Fruit fly (Drosophila melanogaster) whole organism, embryonic: ENCODE measurements around the gene shf.

Experiments
- ATbp ChIP-seq: fragments of 200-800 bp; sonication (Bioruptor generic); optimal IDR thresholded peaks from 2 replicates; lab custom pipeline; 2017; ENCODE audit warnings: missing biosample characterization, mild to moderate bottlenecking, missing genetic modification characterization, missing genetic modification reagents
- Awh ChIP-seq: fragments of 200-800 bp; sonication (Bioruptor generic); IDR thresholded peaks from 2 replicates; pipeline ENCODE4, ENCODE4 v1.3.6; 2022; ENCODE audit warnings: missing biosample characterization, missing genetic modification characterization
- Blimp-1 ChIP-seq: fragments of 200-800 bp; sonication (Bioruptor generic); optimal IDR thresholded peaks from 3 replicates; lab custom pipeline; 2018; ENCODE audit warnings: missing biosample characterization, missing genetic modification characterization, mild to moderate bottlenecking, moderate library complexity, missing genetic modification reagents
- CG10147 ChIP-seq: fragments of 200-800 bp; sonication (Bioruptor generic); optimal IDR thresholded peaks from 2 replicates; lab custom pipeline; 2019; ENCODE audit warnings: missing biosample characterization, mild to moderate bottlenecking, missing genetic modification characterization, moderate library complexity
- CG11723 ChIP-seq: fragments of 200-800 bp; sonication (Bioruptor generic); optimal IDR thresholded peaks from 2 replicates; lab custom pipeline; 2017; ENCODE audit warnings: missing biosample characterization, mild to moderate bottlenecking, missing genetic modification characterization
- CG12104 ChIP-seq: fragments of 200-800 bp; sonication (Bioruptor generic); optimal IDR thresholded peaks from 3 replicates; lab custom pipeline; 2016; ENCODE audit warnings: missing biosample characterization, missing genetic modification characterization
- CG14860 ChIP-seq: fragments of 200-800 bp; sonication (Bioruptor generic); IDR thresholded peaks from 3 replicates; pipeline ENCODE4 v1.3.6; 2022; ENCODE audit warnings: missing biosample characterization, missing genetic modification characterization; ENCODE audit not compliant: partially characterized antibody
- CG15073 ChIP-seq: fragments of 200-800 bp; sonication (Bioruptor generic); optimal IDR thresholded peaks from 2 replicates; lab custom pipeline; 2016; ENCODE audit warnings: missing biosample characterization, missing genetic modification characterization
- CG15269 ChIP-seq: fragments of 200-800 bp; sonication (Bioruptor generic); optimal IDR thresholded peaks from 2 replicates; lab custom pipeline; 2018; ENCODE audit warnings: missing biosample characterization, mild to moderate bottlenecking, missing genetic modification characterization, moderate library complexity
- CG1832 ChIP-seq: fragments of 200-800 bp; sonication (Bioruptor generic); optimal IDR thresholded peaks from 2 replicates; lab custom pipeline; 2017; ENCODE audit warnings: missing biosample characterization, mild to moderate bottlenecking, missing genetic modification characterization, inconsistent platforms
- CG30403 ChIP-seq: fragments of 200-800 bp; sonication (Bioruptor generic); optimal IDR thresholded peaks from 3 replicates; lab custom pipeline; 2016; ENCODE audit warnings: missing biosample characterization, missing genetic modification characterization
- CG30431 ChIP-seq: fragments of 200-800 bp; sonication (Bioruptor generic); optimal IDR thresholded peaks from 2 replicates; lab custom pipeline; 2017; ENCODE audit warnings: missing biosample characterization, missing genetic modification characterization
- CG31365 ChIP-seq: fragments of 200-800 bp; sonication (Bioruptor generic); optimal IDR thresholded peaks from 2 replicates; lab custom pipeline; 2018; ENCODE audit warnings: missing biosample characterization, mild to moderate bottlenecking, missing genetic modification characterization
- CG33213 ChIP-seq: fragments of 200-800 bp; sonication (Bioruptor generic); optimal IDR thresholded peaks from 3 replicates; lab custom pipeline; 2016; ENCODE audit warnings: missing biosample characterization, missing genetic modification characterization
- CG34376 ChIP-seq: fragments of 200-800 bp; sonication (Bioruptor generic); optimal IDR thresholded peaks from 2 replicates; lab custom pipeline; 2018; ENCODE audit warnings: missing biosample characterization, mild to moderate bottlenecking, missing genetic modification characterization
- CG34422 ChIP-seq: fragments of 200-800 bp; sonication (Bioruptor generic); IDR thresholded peaks from 3 replicates; pipeline ENCODE4 v1.3.6; 2022; ENCODE audit warnings: missing biosample characterization, missing genetic modification characterization
- CG3995 ChIP-seq: fragments of 200-800 bp; sonication (Bioruptor generic); optimal IDR thresholded peaks from 3 replicates; lab custom pipeline; 2016; ENCODE audit warnings: missing biosample characterization, missing genetic modification characterization
- CG42726 ChIP-seq: fragments of 200-800 bp; sonication (Bioruptor generic); IDR thresholded peaks from 2 replicates; pipeline ENCODE4 v1.3.6; 2022; ENCODE audit warnings: missing biosample characterization, missing genetic modification characterization; ENCODE audit not compliant: partially characterized antibody
- CG4424 ChIP-seq: fragments of 200-800 bp; sonication (Bioruptor generic); optimal IDR thresholded peaks from 3 replicates; lab custom pipeline; 2016; ENCODE audit warnings: missing biosample characterization, missing genetic modification characterization
- CG6791 ChIP-seq: fragments of 200-800 bp; sonication (Bioruptor generic); IDR thresholded peaks from 3 replicates; pipeline ENCODE4 v1.3.6; 2022; ENCODE audit warnings: missing biosample characterization, missing genetic modification characterization; ENCODE audit not compliant: partially characterized antibody
- CG6854 ChIP-seq: fragments of 200-800 bp; sonication (Bioruptor generic); optimal IDR thresholded peaks from 3 replicates; lab custom pipeline; 2017; ENCODE audit warnings: missing biosample characterization, mild to moderate bottlenecking, missing genetic modification characterization
- CG7357 ChIP-seq: fragments of 200-800 bp; sonication (Bioruptor generic); IDR thresholded peaks from 3 replicates; pipeline ENCODE4 v1.3.6; 2022; ENCODE audit warnings: missing biosample characterization, missing genetic modification characterization
- CG9437 ChIP-seq: fragments of 200-800 bp; sonication (Bioruptor generic); optimal IDR thresholded peaks from 2 replicates; lab custom pipeline; 2018; ENCODE audit warnings: missing biosample characterization, mild to moderate bottlenecking, missing genetic modification characterization
- CkIIα-i1 ChIP-seq: fragments of 200-800 bp; sonication (Bioruptor generic); IDR thresholded peaks from 2 replicates; pipeline ENCODE4 v1.3.6; 2022; ENCODE audit warnings: missing biosample characterization, missing genetic modification characterization
- CoRest ChIP-seq: fragments of 200-800 bp; sonication (Bioruptor generic); optimal IDR thresholded peaks from 3 replicates; lab custom pipeline; 2018; ENCODE audit warnings: missing biosample characterization, mild to moderate bottlenecking, missing genetic modification characterization, moderate library complexity
- D ChIP-seq, 2 experiments: fragments of 200-800 bp in 1 of 2; fragments of >200 bp in 1 of 2; sonication (Bioruptor generic) in 1 of 2; optimal IDR thresholded peaks; 2 replicates in 1 of 2; 3 replicates in 1 of 2; lab custom pipeline; 2017; ENCODE audit warnings: mild to moderate bottlenecking in 1 of 2, missing biosample characterization in 1 of 2, missing genetic modification characterization in 1 of 2, missing genetic modification reagents in 1 of 2
- E2f1 ChIP-seq: fragments of 200-800 bp; sonication (Bioruptor generic); IDR thresholded peaks from 2 replicates; pipeline ENCODE4 v1.3.6; 2022; ENCODE audit warnings: missing biosample characterization, missing genetic modification characterization
- E2f2 ChIP-seq: fragments of 200-800 bp; sonication (Bioruptor generic); IDR thresholded peaks from 2 replicates; pipeline ENCODE4 v1.3.6; 2022; ENCODE audit warnings: missing biosample characterization, missing genetic modification characterization
- HHEX ChIP-seq: fragments of 200-800 bp; sonication (Bioruptor generic); optimal IDR thresholded peaks from 3 replicates; lab custom pipeline; 2017; ENCODE audit warnings: missing biosample characterization, mild to moderate bottlenecking, missing genetic modification characterization, missing genetic modification reagents
- Nf-YB ChIP-seq: fragments of 200-800 bp; sonication (Bioruptor generic); optimal IDR thresholded peaks from 3 replicates; lab custom pipeline; 2019; ENCODE audit warnings: missing biosample characterization, mild to moderate bottlenecking, missing genetic modification characterization, moderate library complexity
- Poxn ChIP-seq: fragments of 200-800 bp; sonication (Bioruptor generic); IDR thresholded peaks from 2 replicates; pipeline ENCODE4 v1.3.6; 2022; ENCODE audit warnings: missing biosample characterization, missing genetic modification characterization
- Usf ChIP-seq: fragments of 200-800 bp; sonication (Bioruptor generic); optimal IDR thresholded peaks from 2 replicates; lab custom pipeline; 2017; ENCODE audit warnings: missing genotype, missing biosample characterization, missing genetic modification characterization
- amos ChIP-seq: fragments of 200-800 bp; sonication (Bioruptor generic); IDR thresholded peaks from 2 replicates; pipeline ENCODE4 v1.3.6; 2022; ENCODE audit warnings: missing biosample characterization, missing genetic modification characterization; ENCODE audit not compliant: partially characterized antibody
- btn ChIP-seq: fragments of 200-800 bp; sonication (Bioruptor generic); optimal IDR thresholded peaks from 2 replicates; lab custom pipeline; 2016; ENCODE audit warnings: missing biosample characterization, missing genetic modification characterization
- corto ChIP-seq: fragments of 200-800 bp; sonication (Bioruptor generic); optimal IDR thresholded peaks from 2 replicates; lab custom pipeline; 2016; ENCODE audit warnings: missing biosample characterization, mild to moderate bottlenecking, missing genetic modification characterization, moderate library complexity
- croc ChIP-seq: fragments of 200-800 bp; sonication (Bioruptor generic); conservative IDR thresholded peaks from 3 replicates; pipeline ENCODE4 v1.3.6; 2022; ENCODE audit warnings: missing biosample characterization, missing genetic modification characterization
- da ChIP-seq: fragments of 200-800 bp; sonication (Bioruptor generic); optimal IDR thresholded peaks from 2 replicates; lab custom pipeline; 2016; ENCODE audit warnings: missing biosample characterization, missing genetic modification characterization
- dan ChIP-seq: fragments of 200-800 bp; sonication (Bioruptor generic); IDR thresholded peaks from 2 replicates; pipeline ENCODE4 v1.3.6; 2022; ENCODE audit warnings: missing biosample characterization, missing genetic modification characterization
- exex ChIP-seq: fragments of 200-800 bp; sonication (Bioruptor generic); optimal IDR thresholded peaks from 4 replicates; lab custom pipeline; 2018; ENCODE audit warnings: missing biosample characterization, mild to moderate bottlenecking, missing genetic modification characterization, moderate library complexity
- fd96Cb ChIP-seq: fragments of 200-800 bp; sonication (Bioruptor generic); optimal IDR thresholded peaks from 2 replicates; lab custom pipeline; 2018; ENCODE audit warnings: missing biosample characterization, mild to moderate bottlenecking, missing genetic modification characterization, moderate library complexity
- hbn ChIP-seq: fragments of 200-800 bp; sonication (Bioruptor generic); IDR thresholded peaks from 2 replicates; pipeline ENCODE4 v1.3.6; 2022; ENCODE audit warnings: missing biosample characterization, missing genetic modification characterization; ENCODE audit not compliant: partially characterized antibody
- klu ChIP-seq: fragments of 200-800 bp; sonication (Bioruptor generic); IDR thresholded peaks from 2 replicates; pipeline ENCODE4 v1.3.6; 2022; ENCODE audit warnings: missing biosample characterization, missing genetic modification characterization
- lbe ChIP-seq: fragments of 200-800 bp; sonication (Bioruptor generic); optimal IDR thresholded peaks from 2 replicates; lab custom pipeline; 2016; ENCODE audit warnings: missing biosample characterization, mild to moderate bottlenecking, missing genetic modification characterization
- nerfin-2 ChIP-seq: fragments of 200-800 bp; sonication (Bioruptor generic); IDR thresholded peaks from 2 replicates; pipeline ENCODE4 v1.3.6; 2022; ENCODE audit warnings: missing biosample characterization, missing genetic modification characterization; ENCODE audit not compliant: partially characterized antibody
- sens-2 ChIP-seq: fragments of 200-800 bp; sonication (Bioruptor generic); IDR thresholded peaks from 2 replicates; pipeline ENCODE4 v1.3.6; 2022; ENCODE audit warnings: missing biosample characterization, missing genetic modification characterization
- sr ChIP-seq: fragments of 200-800 bp; sonication (Bioruptor generic); IDR thresholded peaks from 3 replicates; pipeline ENCODE4 v1.3.6; 2022; ENCODE audit warnings: missing biosample characterization, missing genetic modification characterization
- stwl ChIP-seq: fragments of 200-800 bp; sonication (Bioruptor generic); optimal IDR thresholded peaks from 3 replicates; lab custom pipeline; 2018; ENCODE audit warnings: missing biosample characterization, mild to moderate bottlenecking, missing genetic modification characterization, moderate library complexity
- trem ChIP-seq: fragments of 200-800 bp; optimal IDR thresholded peaks from 3 replicates; lab custom pipeline; 2019; ENCODE audit warnings: missing biosample characterization, mild to moderate bottlenecking, missing genetic modification characterization, moderate library complexity
- z ChIP-seq: fragments of 200-800 bp; sonication (Bioruptor generic); IDR thresholded peaks from 3 replicates; pipeline ENCODE4 v1.3.6; 2022; ENCODE audit warnings: missing biosample characterization, missing genetic modification characterization

The shf gene

dm6 chrX:6770924-6771323 lies 8.5 kb downstream of the shf start, which contains the start of gene Coq7 (continued):
- TF ChIP-seq Blimp-1 (GFP tag; lab: Kevin White, UChicago), result no peak
- TF ChIP-seq CG15269 (tag; lab: Kevin White, UChicago), result no peak
- peak; percentile 86 for TF ChIP-seq croc
- peak; percentile 90 for TF ChIP-seq nerfin-2 (GFP tag; lab: Robert Waterston, UW)
- TF ChIP-seq Nf-YB (GFP tag; lab: Kevin White, UChicago), result peak; percentile 51
- TF ChIP-seq CkIIα-i1, result 0 out of 2 replicates have a peak, but pooled peaks have one; percentile 6
- TF ChIP-seq ATbp (GFP tag; lab: Kevin White, UChicago), result peak; percentile 52
- peak; percentile 95 for TF ChIP-seq CG42726 (GFP tag; lab: Robert Waterston, UW)
- no peak for TF ChIP-seq D (optimal IDR thresholded peaks at IDR 0.05; lab: Kevin White, UChicago)
- peak; percentile 78 for TF ChIP-seq D (GFP tag; optimal IDR thresholded peaks at IDR 0.05; lab: Kevin White, UChicago)
- no peak for TF ChIP-seq CG10147 (GFP tag; lab: Kevin White, UChicago)
- peak; percentile 58 for TF ChIP-seq CG6854
- TF ChIP-seq CG34422, result peak; percentile 95
- TF ChIP-seq trem (tag; lab: Kevin White, UChicago), result peak; percentile 86
- TF ChIP-seq CG12104 (GFP tag; lab: Kevin White, UChicago), result peak; percentile 73
- TF ChIP-seq CG30403 (GFP tag; lab: Kevin White, UChicago), result peak; percentile 93
- peak; percentile 94 for TF ChIP-seq amos (GFP tag; lab: Robert Waterston, UW)
- TF ChIP-seq da (GFP tag; lab: Kevin White, UChicago), result no peak
- TF ChIP-seq CG31365 (tag; lab: Kevin White, UChicago), result no peak
- TF ChIP-seq CG7357 (GFP tag; lab: Robert Waterston, UW), result peak; percentile 82; the same call in 2 of the 3 replicates
- TF ChIP-seq CG4424 (GFP tag; lab: Kevin White, UChicago), result peak; percentile 90
- peak; percentile 81 for TF ChIP-seq fd96Cb (tag; lab: Kevin White, UChicago)
- TF ChIP-seq sens-2 (GFP tag; lab: Robert Waterston, UW), result peak; percentile 83
- TF ChIP-seq stwl (tag; lab: Kevin White, UChicago), result peak; percentile 63
- TF ChIP-seq Poxn (GFP tag; lab: Robert Waterston, UW), result peak; percentile 77
- peak; percentile 97 for TF ChIP-seq CG14860 (GFP tag; lab: Robert Waterston, UW)
- TF ChIP-seq CG33213 (GFP tag; lab: Kevin White, UChicago), result no peak
- TF ChIP-seq btn (GFP tag; lab: Kevin White, UChicago), result no peak
- peak; percentile 39 for TF ChIP-seq CG15073 (GFP tag; lab: Kevin White, UChicago)
- no peak for TF ChIP-seq CG11723 (GFP tag; lab: Kevin White, UChicago)
- peak; percentile 82 for TF ChIP-seq Usf (GFP tag; lab: Kevin White, UChicago)
- peak; percentile 89 for TF ChIP-seq E2f1
- TF ChIP-seq CG6791 (GFP tag; lab: Robert Waterston, UW), result peak; percentile 95
- TF ChIP-seq exex (tag; lab: Kevin White, UChicago), result no peak
- peak; percentile 54 for TF ChIP-seq corto (GFP tag; lab: Kevin White, UChicago)
- peak; percentile 61 for TF ChIP-seq CG9437 (GFP tag; lab: Kevin White, UChicago)
- TF ChIP-seq z, result 0 out of 3 replicates have a peak, but pooled peaks have one; percentile 10
- peak; percentile 76 for TF ChIP-seq klu
- TF ChIP-seq CoRest (tag; lab: Kevin White, UChicago), result peak; percentile 89
- TF ChIP-seq hbn (GFP tag; lab: Robert Waterston, UW), result peak; percentile 97
- TF ChIP-seq E2f2, result peak; percentile 76
- peak; percentile 80 for TF ChIP-seq HHEX (GFP tag; lab: Kevin White, UChicago)
- TF ChIP-seq CG1832 (GFP tag; lab: Kevin White, UChicago), result no peak
- peak; percentile 65; the same call in 1 of the 3 replicates for TF ChIP-seq sr
- TF ChIP-seq CG3995 (GFP tag; lab: Kevin White, UChicago), result peak; percentile 41
- TF ChIP-seq CG34376 (GFP tag; lab: Kevin White, UChicago), result peak; percentile 71
- TF ChIP-seq Awh (GFP tag; lab: Robert Waterston, UW), result peak; percentile 76
- peak; percentile 81 for TF ChIP-seq CG30431 (GFP tag; lab: Kevin White, UChicago)
- TF ChIP-seq lbe (GFP tag; lab: Kevin White, UChicago), result no peak
- peak; percentile 81 for TF ChIP-seq dan (GFP tag; lab: Robert Waterston, UW)
